Worm (Caenorhabditis elegans): Measurements from ENCODE around the gene nlp-5.

The nlp-5 gene

DNA sequence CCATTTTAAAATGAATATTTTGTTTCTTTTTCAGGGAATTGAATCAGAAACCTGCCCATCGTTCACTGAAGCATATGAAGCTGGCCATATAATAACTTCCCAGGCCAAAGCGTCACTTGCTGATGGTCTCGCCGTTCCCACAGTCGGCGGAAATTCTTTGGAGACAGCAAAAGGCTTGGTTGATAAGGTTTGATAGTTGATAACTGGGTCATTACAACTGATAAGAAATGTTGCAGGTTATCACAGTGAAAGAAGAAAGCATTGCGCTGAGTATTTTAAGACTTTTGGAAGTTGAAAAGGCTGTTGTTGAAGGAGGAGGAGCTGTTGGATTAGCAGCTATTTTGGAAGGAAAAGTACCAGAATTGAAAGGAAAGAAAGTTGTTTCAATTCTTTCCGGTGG, 28.3 kb downstream of the nlp-5 start:
- TF ChIP-seq hlh-15 (tag; optimal IDR thresholded peaks at IDR 0.05) (no peak), pax-1 (tag; optimal IDR thresholded peaks at IDR 0.05) (no peak), elt-2 (tag; optimal IDR thresholded peaks at IDR 0.05) (peak; percentile 91)

ce11 chrII:8267679-8268078, 29.4 kb downstream of the nlp-5 start:
- TF ChIP-seq hlh-6 (tag; optimal IDR thresholded peaks at IDR 0.05), result no peak
- TF ChIP-seq ceh-14 (tag; optimal IDR thresholded peaks at IDR 0.05), result no peak
- TF ChIP-seq fkh-6 (tag; optimal IDR thresholded peaks at IDR 0.05), result no peak
- TF ChIP-seq ceh-24 (tag; optimal IDR thresholded peaks at IDR 0.05), result no peak
- no peak for TF ChIP-seq C38D4.7 (GFP tag; optimal IDR thresholded peaks at IDR 0.05)
- TF ChIP-seq eyg-1 (tag; optimal IDR thresholded peaks at IDR 0.05), result no peak
- TF ChIP-seq hlh-30 (tag; optimal IDR thresholded peaks at IDR 0.05; ENCODE audit: insufficient read depth), result no peak
- no peak for TF ChIP-seq dmd-4 (tag; optimal IDR thresholded peaks at IDR 0.05; ENCODE audit: borderline replicate concordance)
- TF ChIP-seq unc-86 (tag; optimal IDR thresholded peaks at IDR 0.05), result no peak
- no peak for TF ChIP-seq unc-3 (GFP tag; conservative IDR thresholded peaks at IDR 0.05)
- TF ChIP-seq unc-3 (tag; optimal IDR thresholded peaks at IDR 0.05), result no peak
- TF ChIP-seq K02D7.2 (tag; optimal IDR thresholded peaks at IDR 0.05), result no peak
- TF ChIP-seq hlh-15 (tag; optimal IDR thresholded peaks at IDR 0.05), result no peak
- TF ChIP-seq hlh-8 (tag; optimal IDR thresholded peaks at IDR 0.05), result no peak
- TF ChIP-seq dve-1 (tag; optimal IDR thresholded peaks at IDR 0.05), result no peak
- no peak for TF ChIP-seq ceh-48 (tag; optimal IDR thresholded peaks at IDR 0.05)

DNA sequence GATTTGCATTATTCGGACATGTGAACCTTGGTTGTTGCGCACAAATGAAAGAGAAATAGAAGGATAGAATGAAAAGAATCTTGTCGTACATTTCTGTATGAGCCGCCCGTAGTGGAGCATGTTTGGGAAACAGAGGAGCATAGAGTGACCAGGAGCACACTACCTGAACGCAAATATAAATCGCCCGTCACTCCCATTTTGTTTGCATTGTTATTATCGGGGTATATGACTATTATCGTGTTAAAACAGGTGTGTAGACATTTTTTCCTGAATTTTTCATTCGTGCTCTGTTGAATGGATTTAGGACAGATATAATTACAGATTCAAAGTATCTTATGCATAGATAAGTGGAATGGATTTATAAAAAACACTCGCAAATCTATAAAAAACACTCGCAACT, 31.1 kb downstream of the nlp-5 start, which contains the start of gene K01C8.2:
Gene K01C8.2 (minus strand): TSS at position 101 of the 400 bp plus-strand sequence.
- no peak for TF ChIP-seq elt-2 (tag; optimal IDR thresholded peaks at IDR 0.05)
- TF ChIP-seq madf-2 (tag; optimal IDR thresholded peaks at IDR 0.05), result no peak

ce11 chrII:8269855-8270647, 31.8 kb downstream of the nlp-5 start, which contains the start of gene tdc-1:
Gene tdc-1 (plus strand): TSS chrII:8270597.
- TF ChIP-seq pat-9 (tag; optimal IDR thresholded peaks at IDR 0.05), result no peak
- no peak for TF ChIP-seq ets-4 (tag; optimal IDR thresholded peaks at IDR 0.05)
- TF ChIP-seq nhr-232 (tag; optimal IDR thresholded peaks at IDR 0.05), result no peak
- no peak for TF ChIP-seq ttx-3 (tag; optimal IDR thresholded peaks at IDR 0.05)
- peak; percentile 3 for TF ChIP-seq elt-2 (tag; optimal IDR thresholded peaks at IDR 0.05)

- TF ChIP-seq fax-1 (tag; optimal IDR thresholded peaks at IDR 0.05) (no peak), hlh-6 (tag; optimal IDR thresholded peaks at IDR 0.05) (no peak), ets-4 (tag; optimal IDR thresholded peaks at IDR 0.05) (no peak), tbx-2 (tag; optimal IDR thresholded peaks at IDR 0.05) (no peak), pros-1 (tag; optimal IDR thresholded peaks at IDR 0.05) (no peak), ceh-2 (tag; optimal IDR thresholded peaks at IDR 0.05) (no peak), unc-3 (GFP tag; conservative IDR thresholded peaks at IDR 0.05) (no peak), unc-3 (tag; optimal IDR thresholded peaks at IDR 0.05) (no peak), syd-9 (tag; optimal IDR thresholded peaks at IDR 0.05) (no peak), nfya-1 (tag; optimal IDR thresholded peaks at IDR 0.05) (no peak), ama-1 (optimal IDR thresholded peaks at IDR 0.05) (no peak), hlh-15 (tag; optimal IDR thresholded peaks at IDR 0.05) (no peak), ceh-14 (tag; optimal IDR thresholded peaks at IDR 0.05) (no peak), pax-1 (tag; optimal IDR thresholded peaks at IDR 0.05) (no peak), tbx-7 (tag; optimal IDR thresholded peaks at IDR 0.05) (no peak), ceh-9 (tag; optimal IDR thresholded peaks at IDR 0.05) (no peak)
Measured at ce11 chrII:8273060-8273459, 34.8 kb downstream of the nlp-5 start.

Data from whole organism, late embryonic.